Fruit fly (Drosophila melanogaster): ENCODE results near the gene lectin-29Ca.

- peak; percentile 7; the same call in 1 of the 3 replicates for TF ChIP-seq eg (GFP tag; IDR thresholded peaks at IDR 0.05)
- TF ChIP-seq CG11294 (GFP tag; IDR thresholded peaks at IDR 0.05): no peak
- peak; percentile 2 for TF ChIP-seq CG31627 (GFP tag; optimal IDR thresholded peaks at IDR 0.05)
These were observed 26.3 kb upstream of the lectin-29Ca start for dm6 chr2L:8420259-8420930.

All from whole organism, prepupa.